Worm (Caenorhabditis elegans) whole organism, young adult: ENCODE data around the gene T26E4.7.

Source experiments
- dox-1 ChIP-seq: fragments of 200-800 bp; sonication (Bioruptor generic); IDR thresholded peaks from 2 replicates; pipeline ENCODE4 v1.3.6; 2022; ENCODE audit warnings: missing genetic modification reagents, missing genetic modification characterization, missing compliant biosample characterization
- hmg-1.2 ChIP-seq: fragments of 200-800 bp; sonication (Bioruptor generic); IDR thresholded peaks from 2 replicates; pipeline ENCODE4 v1.3.6; 2022; ENCODE audit warnings: missing genetic modification reagents, missing genetic modification characterization, missing compliant biosample characterization
- xnd-1 ChIP-seq: sonication (generic microtip); optimal IDR thresholded peaks from 2 replicates; lab custom pipeline; 2016; ENCODE audit warnings: missing genotype, missing genetic modification reagents, missing genetic modification characterization, missing compliant biosample characterization

T26E4.7 gene

DNA sequence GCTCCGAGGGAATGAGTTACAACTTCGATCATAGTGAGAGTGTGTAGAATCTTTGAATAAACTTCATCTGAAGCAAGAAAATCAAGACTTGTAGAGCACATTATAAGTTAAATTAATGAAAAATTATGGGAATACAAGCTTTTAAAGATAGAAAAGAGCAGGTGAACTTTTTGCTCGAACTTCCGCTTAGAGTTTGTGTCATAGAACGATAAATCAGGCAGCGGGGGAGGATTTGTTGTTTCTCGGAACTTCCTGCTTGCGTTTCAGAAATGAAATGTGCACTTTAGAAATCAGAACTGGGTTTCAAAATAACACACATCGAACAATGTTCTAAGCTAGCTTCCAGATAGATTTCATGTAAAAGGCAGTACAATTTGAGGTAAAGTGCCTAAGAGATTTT lies 47.7 kb downstream of the T26E4.7 start, which contains the start of gene srh-149:
TSS of gene srh-149 (minus strand) at position 101 of the 400 bp plus-strand sequence.
- no peak for TF ChIP-seq dox-1 (GFP tag; lab: Robert Waterston, UW)
- no peak for TF ChIP-seq xnd-1 (tag; lab: Kevin White, UChicago)
- no peak for TF ChIP-seq hmg-1.2 (GFP tag; lab: Robert Waterston, UW)
